Worm (Caenorhabditis elegans) whole organism, late embryonic: Measurements from ENCODE around the gene ins-19.

Source experiments
- C08G9.2 ChIP-seq: sonication (generic microtip); optimal IDR thresholded peaks from 2 replicates; lab custom pipeline; 2016; ENCODE audit warnings: mild to moderate bottlenecking, missing genetic modification characterization, moderate library complexity, missing compliant biosample characterization
- F13H6.1 ChIP-seq: sonication (generic microtip); optimal IDR thresholded peaks from 2 replicates; lab custom pipeline; 2016; ENCODE audit warnings: missing genetic modification characterization, missing compliant biosample characterization
- K02D7.2 ChIP-seq: sonication (generic microtip); optimal IDR thresholded peaks from 2 replicates; lab custom pipeline; 2017; ENCODE audit warnings: mild to moderate bottlenecking, missing genetic modification characterization, missing compliant biosample characterization
- T23F11.4 ChIP-seq: fragments of 200-800 bp; sonication (Bioruptor generic); optimal IDR thresholded peaks from 2 replicates; lab custom pipeline; 2018; ENCODE audit warnings: mild to moderate bottlenecking, missing genetic modification characterization, missing compliant biosample characterization
- Y22D7AL.16 ChIP-seq: sonication (generic microtip); optimal IDR thresholded peaks from 2 replicates; lab custom pipeline; 2016; ENCODE audit warnings: missing genetic modification characterization, missing compliant biosample characterization
- ceh-14 ChIP-seq: sonication (generic microtip); optimal IDR thresholded peaks from 2 replicates; lab custom pipeline; 2016; ENCODE audit warnings: missing genotype, missing genetic modification characterization, missing compliant biosample characterization
- ceh-24 ChIP-seq: sonication (generic microtip); optimal IDR thresholded peaks from 2 replicates; lab custom pipeline; 2016; ENCODE audit warnings: mild to moderate bottlenecking, missing genetic modification characterization, missing compliant biosample characterization
- ceh-30 ChIP-seq: fragments of 150-350 bp; optimal IDR thresholded peaks from 2 replicates; lab custom pipeline; 2014; ENCODE audit warnings: missing biosample characterization, missing genetic modification characterization
- ceh-48 ChIP-seq: sonication (generic microtip); optimal IDR thresholded peaks from 2 replicates; lab custom pipeline; 2016; ENCODE audit warnings: missing genetic modification characterization, inconsistent platforms, missing compliant biosample characterization
- ceh-9 ChIP-seq: sonication (generic microtip); optimal IDR thresholded peaks from 2 replicates; lab custom pipeline; 2016; ENCODE audit warnings: mild to moderate bottlenecking, missing genetic modification characterization, inconsistent platforms, missing compliant biosample characterization
- che-1 ChIP-seq: sonication (generic microtip); optimal IDR thresholded peaks from 2 replicates; lab custom pipeline; 2016; ENCODE audit warnings: mild to moderate bottlenecking, missing genetic modification characterization, missing compliant biosample characterization
- dmd-4 ChIP-seq: sonication (generic microtip); optimal IDR thresholded peaks from 2 replicates; lab custom pipeline; 2016; ENCODE audit warnings: borderline replicate concordance, missing genetic modification characterization, missing compliant biosample characterization
- dve-1 ChIP-seq: sonication (generic microtip); optimal IDR thresholded peaks from 2 replicates; lab custom pipeline; 2017; ENCODE audit warnings: antibody characterized with exemption, mild to moderate bottlenecking, missing genetic modification characterization, missing compliant biosample characterization
- elt-4 ChIP-seq: sonication (generic microtip); optimal IDR thresholded peaks from 2 replicates; lab custom pipeline; 2016; ENCODE audit warnings: missing genetic modification characterization, missing compliant biosample characterization
- eyg-1 ChIP-seq: sonication (generic microtip); optimal IDR thresholded peaks from 2 replicates; lab custom pipeline; 2016; ENCODE audit warnings: missing genotype, missing genetic modification characterization, missing compliant biosample characterization
- fkh-10 ChIP-seq: fragments of 150-350 bp; optimal IDR thresholded peaks from 2 replicates; lab custom pipeline; 2014; ENCODE audit warnings: missing biosample characterization, missing genetic modification reagents, missing genetic modification characterization
- gmeb-2 ChIP-seq: sonication (generic microtip); optimal IDR thresholded peaks from 2 replicates; lab custom pipeline; 2016; ENCODE audit warnings: missing genetic modification characterization, inconsistent platforms, missing compliant biosample characterization
- hlh-13 ChIP-seq: fragments of 200-800 bp; sonication (Bioruptor generic); optimal IDR thresholded peaks from 2 replicates; lab custom pipeline; 2018; ENCODE audit warnings: mild to moderate bottlenecking, missing genetic modification characterization, missing compliant biosample characterization
- hlh-6 ChIP-seq: sonication (generic microtip); optimal IDR thresholded peaks from 2 replicates; lab custom pipeline; 2016; ENCODE audit warnings: missing genotype, missing genetic modification characterization, missing compliant biosample characterization
- lim-6 ChIP-seq: sonication (generic microtip); optimal IDR thresholded peaks from 2 replicates; lab custom pipeline; 2016; ENCODE audit warnings: missing genetic modification characterization, missing compliant biosample characterization
- lin-11 ChIP-seq: fragments of 200-800 bp; sonication (Bioruptor generic); optimal IDR thresholded peaks from 2 replicates; lab custom pipeline; 2018; ENCODE audit warnings: mild to moderate bottlenecking, missing genetic modification characterization, missing compliant biosample characterization
- madf-2 ChIP-seq: sonication (generic microtip); optimal IDR thresholded peaks from 2 replicates; lab custom pipeline; 2017; ENCODE audit warnings: missing genetic modification characterization, missing compliant biosample characterization
- mec-3 ChIP-seq: sonication (generic microtip); optimal IDR thresholded peaks from 2 replicates; lab custom pipeline; 2016; ENCODE audit warnings: borderline replicate concordance, missing genetic modification characterization, missing compliant biosample characterization
- nhr-11 ChIP-seq: fragments of 150-350 bp; optimal IDR thresholded peaks from 2 replicates; lab custom pipeline; 2014; ENCODE audit warnings: missing biosample characterization, missing genetic modification characterization
- nhr-232 ChIP-seq: sonication (generic microtip); optimal IDR thresholded peaks from 2 replicates; lab custom pipeline; 2016; ENCODE audit warnings: missing genetic modification characterization, missing compliant biosample characterization
- pat-9 ChIP-seq: fragments of 200-800 bp; sonication (Bioruptor generic); optimal IDR thresholded peaks from 2 replicates; lab custom pipeline; 2018; ENCODE audit warnings: mild to moderate bottlenecking, missing genetic modification characterization, moderate library complexity, missing compliant biosample characterization
- pha-2 ChIP-seq: sonication (generic microtip); optimal IDR thresholded peaks from 2 replicates; lab custom pipeline; 2017; ENCODE audit warnings: mild to moderate bottlenecking, missing genetic modification characterization, missing compliant biosample characterization
- pha-4 ChIP-seq: fragments of 150-350 bp; optimal IDR thresholded peaks from 2 replicates; lab custom pipeline; 2018; ENCODE audit warnings: missing biosample characterization, missing genetic modification reagents, missing genetic modification characterization
- pqm-1 ChIP-seq: sonication (generic microtip); optimal IDR thresholded peaks from 2 replicates; lab custom pipeline; 2016; ENCODE audit warnings: missing genetic modification characterization, missing compliant biosample characterization
- rnt-1 ChIP-seq: sonication (generic microtip); optimal IDR thresholded peaks from 2 replicates; lab custom pipeline; 2016; ENCODE audit warnings: missing genetic modification characterization, missing compliant biosample characterization
- sdc-2 ChIP-seq: sonication (generic microtip); optimal IDR thresholded peaks from 2 replicates; lab custom pipeline; 2016; ENCODE audit warnings: missing genotype, missing genetic modification characterization, missing compliant biosample characterization
- sox-2 ChIP-seq: fragments of 200-800 bp; sonication (Bioruptor generic); IDR thresholded peaks from 2 replicates; pipeline ENCODE4 v1.3.6; 2022; ENCODE audit warnings: missing genetic modification reagents, missing genetic modification characterization, missing compliant biosample characterization
- sox-4 ChIP-seq: sonication (generic microtip); optimal IDR thresholded peaks from 2 replicates; lab custom pipeline; 2017; ENCODE audit warnings: mild to moderate bottlenecking, missing genetic modification characterization, inconsistent platforms, missing compliant biosample characterization
- tbx-7 ChIP-seq: sonication (generic microtip); optimal IDR thresholded peaks from 2 replicates; lab custom pipeline; 2016; ENCODE audit warnings: missing genotype, missing genetic modification characterization, missing compliant biosample characterization
- unc-42 ChIP-seq: sonication (generic microtip); optimal IDR thresholded peaks from 2 replicates; lab custom pipeline; 2016; ENCODE audit warnings: missing genotype, missing genetic modification characterization, missing compliant biosample characterization
- unc-86 ChIP-seq: sonication (generic microtip); optimal IDR thresholded peaks from 2 replicates; lab custom pipeline; 2016; ENCODE audit warnings: missing genetic modification characterization, missing compliant biosample characterization

ins-19 gene

DNA sequence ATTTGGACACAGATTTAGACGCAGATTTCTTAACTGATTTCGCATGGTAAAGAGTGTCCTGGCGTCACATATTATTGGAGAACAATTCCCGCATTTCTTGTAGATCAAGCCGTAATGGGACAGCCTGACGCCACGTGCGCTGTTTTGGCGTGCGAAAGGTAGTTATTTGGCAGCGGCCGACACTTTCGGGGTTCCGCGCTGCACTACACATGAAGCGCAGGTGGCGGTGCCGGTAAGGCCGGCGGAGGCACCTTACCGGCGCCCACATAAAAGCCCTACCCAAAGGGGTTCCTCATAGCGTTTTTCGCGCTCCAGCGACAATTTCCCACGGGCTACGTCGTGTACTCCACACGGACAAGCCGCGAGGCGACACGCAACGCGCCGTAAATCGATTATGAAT lies 16.1 kb downstream of the ins-19 start:
- TF ChIP-seq che-1 (tag; lab: Kevin White, UChicago), result no peak
- TF ChIP-seq ceh-9 (tag; lab: Kevin White, UChicago), result no peak
- TF ChIP-seq lim-6, result no peak
- TF ChIP-seq nhr-11 (tag; lab: Kevin White, UChicago), result no peak
- no peak for TF ChIP-seq sox-4
- no peak for TF ChIP-seq mec-3 (tag; lab: Kevin White, UChicago)
- no peak for TF ChIP-seq dmd-4 (tag; lab: Kevin White, UChicago)
- no peak for TF ChIP-seq hlh-6 (tag; lab: Kevin White, UChicago)
- no peak for TF ChIP-seq ceh-24
- no peak for TF ChIP-seq unc-42 (tag; lab: Kevin White, UChicago)
- no peak for TF ChIP-seq unc-86
- no peak for TF ChIP-seq pha-4
- TF ChIP-seq, all 69 proteins: peak for 0

DNA sequence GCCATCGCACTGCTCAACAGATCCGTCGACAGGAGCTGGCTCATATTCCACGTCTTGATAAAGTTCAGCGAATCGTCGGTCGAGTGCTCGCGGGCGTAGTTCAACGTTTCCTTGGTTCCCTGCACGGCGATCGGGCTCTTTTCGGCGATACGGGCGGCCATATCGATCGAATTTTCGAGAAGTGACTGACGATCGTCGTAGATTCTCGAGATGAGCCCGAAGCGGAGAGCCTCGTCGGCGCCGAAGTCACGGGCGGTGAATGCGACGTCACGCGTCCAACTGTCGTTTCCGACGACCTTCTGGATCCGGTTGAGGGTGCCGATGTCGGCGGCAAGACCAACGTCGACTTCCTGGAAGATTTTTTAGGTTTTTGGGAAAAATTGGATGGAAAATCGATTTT lies 16.7 kb downstream of the ins-19 start:
- TF ChIP-seq gmeb-2 (tag; lab: Kevin White, UChicago) (no peak), K02D7.2 (tag; lab: Kevin White, UChicago) (no peak), T23F11.4 (GFP tag; lab: Kevin White, UChicago) (no peak), tbx-7 (tag; lab: Kevin White, UChicago) (no peak), pqm-1 (tag; lab: Kevin White, UChicago) (no peak), Y22D7AL.16 (tag; lab: Kevin White, UChicago) (no peak), rnt-1 (tag; lab: Kevin White, UChicago) (no peak), ceh-48 (tag; lab: Kevin White, UChicago) (no peak), elt-4 (no peak), F13H6.1 (tag; lab: Kevin White, UChicago) (no peak), dmd-4 (tag; lab: Kevin White, UChicago) (no peak), sox-4 (no peak), eyg-1 (tag; lab: Kevin White, UChicago) (no peak), pat-9 (tag; lab: Kevin White, UChicago) (no peak), unc-86 (no peak), sox-2 (no peak), C08G9.2 (tag; lab: Kevin White, UChicago) (no peak)

DNA sequence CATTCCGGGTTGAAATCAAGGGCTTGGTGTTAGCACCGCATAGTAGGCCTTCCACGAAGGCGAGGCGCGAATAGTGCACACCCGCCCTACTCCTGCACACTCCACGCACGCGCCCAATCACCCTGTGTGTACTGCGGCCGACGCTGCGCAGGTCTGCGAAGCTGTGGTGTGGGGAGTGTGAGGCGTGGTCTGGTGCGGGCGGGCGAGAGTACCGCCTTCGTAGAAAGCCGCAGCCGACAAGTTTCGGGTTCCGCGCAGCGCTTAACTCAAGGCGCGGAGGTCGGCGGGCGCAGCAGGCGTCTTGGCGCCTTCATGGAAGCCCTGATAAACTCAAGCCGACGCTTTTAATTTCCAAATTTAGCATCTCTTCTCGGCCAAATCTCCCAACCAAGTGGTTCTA lies 18.1 kb downstream of the ins-19 start:
- TF ChIP-seq hlh-6 (tag; lab: Kevin White, UChicago), result peak; percentile 34
- no peak for TF ChIP-seq nhr-232 (tag; lab: Kevin White, UChicago)

DNA sequence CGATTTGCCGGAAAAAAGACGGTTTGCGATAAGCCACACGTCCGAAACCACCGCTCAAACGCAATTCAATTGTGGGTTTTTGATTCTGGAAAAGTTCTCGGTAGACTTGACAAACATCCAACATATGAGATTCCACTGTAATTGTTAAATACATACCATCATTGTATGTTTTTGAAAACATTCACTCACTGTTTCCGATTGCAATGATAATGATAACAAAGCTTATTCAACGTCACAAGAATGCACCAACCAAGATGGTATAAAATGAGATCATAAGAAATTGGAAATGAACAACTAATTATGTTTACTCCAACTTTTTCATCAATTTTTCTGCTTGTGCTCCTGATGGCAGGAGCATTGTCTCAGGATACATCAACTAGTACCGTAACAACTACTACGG lies 20.5 kb downstream of the ins-19 start, which contains the start of gene clec-122:
Gene clec-122 (plus strand): TSS at position 301 of the 400 bp plus-strand sequence.
- TF ChIP-seq lin-11 (tag; lab: Kevin White, UChicago) (no peak), hlh-13 (GFP tag; lab: Kevin White, UChicago) (no peak), nhr-11 (tag; lab: Kevin White, UChicago) (no peak)

DNA sequence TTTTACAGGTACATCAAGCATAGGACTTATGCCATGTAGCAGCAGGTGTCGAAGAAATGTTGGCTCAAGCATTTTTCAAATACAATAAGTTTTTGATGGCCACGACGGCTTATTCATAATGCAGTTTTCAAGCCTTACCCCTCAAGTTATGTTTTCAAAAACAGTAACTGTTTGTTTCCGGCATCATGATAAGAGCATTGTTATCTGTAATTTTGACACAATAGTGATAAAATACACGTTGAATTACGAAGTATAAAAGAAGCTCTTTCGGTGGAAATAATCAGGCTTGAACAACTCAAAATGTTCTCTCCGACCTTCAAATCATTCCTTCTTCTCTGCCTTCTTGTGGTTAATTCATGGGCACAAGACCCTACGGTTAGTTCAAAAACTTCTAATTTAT lies 24.2 kb downstream of the ins-19 start, which contains the start of gene clec-121:
Gene clec-121 (plus strand): TSS at position 301 of the 400 bp plus-strand sequence.
- no peak for TF ChIP-seq ceh-48 (tag; lab: Kevin White, UChicago)
- no peak for TF ChIP-seq sdc-2 (tag; lab: Kevin White, UChicago)
- TF ChIP-seq tbx-7 (tag; lab: Kevin White, UChicago), result no peak
- TF ChIP-seq madf-2 (tag; lab: Kevin White, UChicago), result no peak
- TF ChIP-seq sox-4, result no peak
- no peak for TF ChIP-seq elt-4
- no peak for TF ChIP-seq pha-2
- TF ChIP-seq rnt-1 (tag; lab: Kevin White, UChicago), result no peak
- TF ChIP-seq ceh-30 (tag; lab: Kevin White, UChicago), result no peak
- no peak for TF ChIP-seq fkh-10 (GFP tag; lab: Kevin White, UChicago)
- TF ChIP-seq ceh-14, result no peak
- TF ChIP-seq dve-1, result no peak
